Fruit fly (Drosophila melanogaster): ENCODE measurements around the gene rumpel.

The rumpel gene

DNA sequence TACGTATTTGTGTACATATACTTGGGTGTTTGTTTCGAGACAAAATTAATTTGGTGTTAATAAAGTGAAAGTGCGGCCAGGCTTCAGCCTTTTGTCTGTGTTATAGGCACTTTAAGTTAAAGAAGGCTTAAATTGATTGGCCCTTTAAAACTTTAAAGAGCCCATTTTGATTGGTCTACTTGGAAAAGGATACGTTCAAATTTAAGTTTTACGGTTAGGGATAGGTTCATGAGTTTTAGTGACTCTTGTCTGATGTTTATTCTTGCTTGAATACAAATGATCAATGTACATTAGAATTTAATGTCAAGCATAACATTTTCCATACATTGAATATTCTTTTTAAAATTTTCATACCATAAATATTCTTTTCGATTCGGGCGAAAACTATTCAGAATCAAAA, 11.5 kb upstream of the rumpel start, which contains the start of gene CG32727:
Gene CG32727, plus strand, starts transcription at position 301 of the 400 bp plus-strand sequence.
- TF ChIP-seq Pif1B (GFP tag; optimal IDR thresholded peaks at IDR 0.05) (no peak), rn (GFP tag; IDR thresholded peaks at IDR 0.05) (no peak), Ets98B (GFP tag; IDR thresholded peaks at IDR 0.05) (no peak), CG32121 (GFP tag; IDR thresholded peaks at IDR 0.05) (no peak), CG9948 (tag; optimal IDR thresholded peaks at IDR 0.05) (no peak), D1 (tag; optimal IDR thresholded peaks at IDR 0.05) (no peak), CG4496 (GFP tag; IDR thresholded peaks at IDR 0.05) (no peak), CG8159 (tag; optimal IDR thresholded peaks at IDR 0.05) (no peak), CG8301 (tag; optimal IDR thresholded peaks at IDR 0.05) (no peak), CG34367 (tag; optimal IDR thresholded peaks at IDR 0.05) (no peak)

dm6 chrX:7411806-7412205, 6.6 kb upstream of the rumpel start, which contains the start of gene CG42246:
Gene CG42246, minus strand, starts transcription at chrX:7411906.
- TF ChIP-seq Pif1A (GFP tag; optimal IDR thresholded peaks at IDR 0.05): no peak

DNA sequence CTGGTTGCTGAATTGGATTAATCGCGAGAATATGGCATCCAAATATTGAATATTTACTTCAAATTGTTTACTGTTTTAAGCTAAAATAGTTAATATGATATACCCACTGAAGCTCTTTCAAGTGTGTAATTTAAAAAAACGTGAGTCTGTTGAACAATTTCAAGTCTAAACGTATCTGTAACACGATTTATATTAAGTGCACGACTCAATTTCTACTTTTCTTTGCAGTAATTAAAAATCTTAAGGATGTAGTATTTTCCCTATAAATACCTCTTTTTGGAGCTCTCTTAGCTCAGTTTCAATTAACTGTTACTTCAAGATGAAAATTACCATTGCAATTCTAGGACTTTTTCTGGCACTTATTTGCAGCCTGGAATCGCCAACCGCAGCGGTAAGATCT, 6.0 kb upstream of the rumpel start, which contains the start of gene CG42704:
Gene CG42704, plus strand, starts transcription at position 301 of the 400 bp plus-strand sequence.
- no peak for TF ChIP-seq Snoo (tag; optimal IDR thresholded peaks at IDR 0.05)
- TF ChIP-seq CG17806 (tag; optimal IDR thresholded peaks at IDR 0.05): no peak
- no peak for TF ChIP-seq CG8159 (tag; optimal IDR thresholded peaks at IDR 0.05)
- TF ChIP-seq CG34367 (tag; optimal IDR thresholded peaks at IDR 0.05): no peak
- TF ChIP-seq Pif1B (GFP tag; optimal IDR thresholded peaks at IDR 0.05): no peak
- TF ChIP-seq CG32121 (GFP tag; IDR thresholded peaks at IDR 0.05): no peak
- no peak for TF ChIP-seq Pif1A (GFP tag; optimal IDR thresholded peaks at IDR 0.05)
- no peak for TF ChIP-seq gl (tag; optimal IDR thresholded peaks at IDR 0.05)
- no peak for TF ChIP-seq CG15710 (tag; optimal IDR thresholded peaks at IDR 0.05)

DNA sequence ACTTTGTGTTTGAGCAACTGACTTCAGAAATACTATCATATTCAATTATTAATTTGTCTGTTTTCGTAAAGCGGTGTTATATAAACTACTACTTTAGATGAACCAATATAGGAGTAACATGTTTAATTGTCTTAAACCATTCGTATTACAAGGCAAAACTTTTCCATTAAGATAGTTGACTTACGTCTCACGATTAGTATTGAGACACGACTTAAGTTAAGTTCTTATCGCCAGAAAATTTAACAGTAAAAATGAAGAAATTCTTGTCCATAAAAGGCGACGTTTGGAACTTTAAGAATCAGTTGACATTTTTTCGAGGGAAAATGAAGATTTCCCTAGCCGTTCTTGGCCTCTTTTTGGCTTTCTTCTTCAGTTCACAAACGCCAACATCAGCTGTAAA, 4.8 kb upstream of the rumpel start, which contains the start of gene CG42705:
Gene CG42705, plus strand, starts transcription at position 301 of the 400 bp plus-strand sequence.
- TF ChIP-seq CG9948 (tag; optimal IDR thresholded peaks at IDR 0.05) (no peak), CG10348 (GFP tag; IDR thresholded peaks at IDR 0.05) (no peak), Pif1B (GFP tag; optimal IDR thresholded peaks at IDR 0.05) (no peak), CG4496 (GFP tag; IDR thresholded peaks at IDR 0.05) (no peak), CG13204 (GFP tag; optimal IDR thresholded peaks at IDR 0.05) (no peak), CG14655 (GFP tag; optimal IDR thresholded peaks at IDR 0.05) (no peak), gl (tag; optimal IDR thresholded peaks at IDR 0.05) (no peak), EcR (GFP tag; optimal IDR thresholded peaks at IDR 0.05) (no peak), CG15710 (tag; optimal IDR thresholded peaks at IDR 0.05) (no peak)

DNA sequence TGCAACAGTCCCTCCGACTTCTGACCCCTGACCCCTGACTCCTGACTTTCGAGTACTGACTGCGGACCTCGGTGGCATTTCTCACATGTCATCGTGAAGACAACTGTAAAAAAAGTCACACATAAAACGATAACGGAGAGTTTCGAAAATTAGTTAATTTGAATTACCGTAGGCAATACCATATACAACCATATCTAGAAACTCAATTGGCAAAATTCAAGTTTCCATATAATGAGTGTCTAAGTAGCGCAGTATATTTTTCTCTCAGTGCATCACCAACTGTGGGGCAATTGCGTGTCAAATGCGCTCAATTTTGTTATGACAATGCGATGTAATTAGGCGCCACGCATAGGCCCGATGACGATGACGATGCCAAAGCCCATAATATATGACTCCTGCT, 3.4 kb upstream of the rumpel start:
- no peak for TF ChIP-seq CG9948 (tag; optimal IDR thresholded peaks at IDR 0.05)
- TF ChIP-seq Ets98B (GFP tag; IDR thresholded peaks at IDR 0.05): no peak
- TF ChIP-seq CG4496 (GFP tag; IDR thresholded peaks at IDR 0.05): no peak
- TF ChIP-seq CG34367 (tag; optimal IDR thresholded peaks at IDR 0.05): no peak
- no peak for TF ChIP-seq Pif1B (GFP tag; optimal IDR thresholded peaks at IDR 0.05)
- no peak for TF ChIP-seq D1 (tag; optimal IDR thresholded peaks at IDR 0.05)
- no peak for TF ChIP-seq EcR (GFP tag; optimal IDR thresholded peaks at IDR 0.05)
- TF ChIP-seq CG32121 (GFP tag; IDR thresholded peaks at IDR 0.05): no peak
- TF ChIP-seq CG15710 (tag; optimal IDR thresholded peaks at IDR 0.05): no peak
- TF ChIP-seq Pif1A (GFP tag; optimal IDR thresholded peaks at IDR 0.05): no peak
- no peak for TF ChIP-seq CG10348 (GFP tag; IDR thresholded peaks at IDR 0.05)
- TF ChIP-seq gl (tag; optimal IDR thresholded peaks at IDR 0.05): no peak
- TF ChIP-seq CG8159 (tag; optimal IDR thresholded peaks at IDR 0.05): no peak
- TF ChIP-seq CG14655 (GFP tag; optimal IDR thresholded peaks at IDR 0.05): no peak
- no peak for TF ChIP-seq CG12605 (GFP tag; IDR thresholded peaks at IDR 0.05)
- no peak for TF ChIP-seq CG17806 (tag; optimal IDR thresholded peaks at IDR 0.05)

DNA sequence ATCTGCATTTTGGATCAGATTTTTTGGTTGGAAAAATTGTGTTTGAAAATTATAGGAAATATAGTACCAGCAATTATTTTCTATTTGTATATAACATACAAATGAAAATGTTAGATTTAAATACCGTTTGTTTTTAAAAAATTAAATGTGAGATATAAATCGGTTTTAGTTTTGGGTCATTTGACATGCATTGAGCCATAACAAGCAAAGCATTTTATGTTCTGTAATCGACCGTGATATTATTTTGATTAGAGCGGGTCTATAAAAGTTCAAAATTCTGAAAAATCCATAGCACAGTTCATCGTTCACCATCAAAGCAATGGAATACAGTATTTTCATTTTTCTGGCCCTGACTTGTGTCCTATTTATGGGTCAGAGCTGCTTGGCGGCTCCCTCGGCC, 1.4 kb upstream of the rumpel start, which contains the start of gene CG34337:
Gene CG34337, plus strand, starts transcription at position 301 of the 400 bp plus-strand sequence.
- TF ChIP-seq CG12605 (GFP tag; IDR thresholded peaks at IDR 0.05): no peak
- TF ChIP-seq CG9948 (tag; optimal IDR thresholded peaks at IDR 0.05): no peak
- TF ChIP-seq CG8301 (tag; optimal IDR thresholded peaks at IDR 0.05): no peak

DNA sequence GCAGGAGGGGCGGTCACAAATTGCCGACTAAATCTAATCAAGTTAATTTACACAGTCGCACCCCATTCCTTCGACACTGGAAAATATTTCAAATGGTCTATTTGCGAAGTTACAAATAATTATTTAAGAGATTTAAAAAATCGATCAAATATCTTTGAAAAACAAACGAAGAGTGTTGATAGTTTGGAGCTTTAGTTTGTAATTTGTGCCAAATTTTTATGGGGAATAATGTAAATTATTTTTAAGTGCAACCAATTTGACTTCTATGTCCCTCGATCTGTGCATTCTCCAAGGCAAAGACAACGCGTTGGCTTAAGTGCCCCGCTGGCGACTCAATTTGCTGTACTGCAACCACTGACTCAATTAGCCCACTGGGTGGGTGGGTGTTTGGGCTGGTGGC, 519 bp upstream of the rumpel start:
- TF ChIP-seq CG34367 (tag; optimal IDR thresholded peaks at IDR 0.05) (no peak), Pif1B (GFP tag; optimal IDR thresholded peaks at IDR 0.05) (no peak), CG14655 (GFP tag; optimal IDR thresholded peaks at IDR 0.05) (no peak), CG9948 (tag; optimal IDR thresholded peaks at IDR 0.05) (no peak), fd96Ca (GFP tag; IDR thresholded peaks at IDR 0.05) (no peak), CG8301 (tag; optimal IDR thresholded peaks at IDR 0.05) (no peak), rn (GFP tag; IDR thresholded peaks at IDR 0.05) (no peak), CG8159 (tag; optimal IDR thresholded peaks at IDR 0.05) (no peak), CG17806 (tag; optimal IDR thresholded peaks at IDR 0.05) (no peak), CG12605 (GFP tag; IDR thresholded peaks at IDR 0.05) (no peak), CG32121 (GFP tag; IDR thresholded peaks at IDR 0.05) (no peak), Pif1A (GFP tag; optimal IDR thresholded peaks at IDR 0.05) (no peak), CG10348 (GFP tag; IDR thresholded peaks at IDR 0.05) (no peak), CG4496 (GFP tag; IDR thresholded peaks at IDR 0.05) (no peak), CG13204 (GFP tag; optimal IDR thresholded peaks at IDR 0.05) (no peak), Snoo (tag; optimal IDR thresholded peaks at IDR 0.05) (no peak)

Measured in whole organism, pupa.